Worm (Caenorhabditis elegans): Measurements from ENCODE around the gene F14F3.4.

DNA sequence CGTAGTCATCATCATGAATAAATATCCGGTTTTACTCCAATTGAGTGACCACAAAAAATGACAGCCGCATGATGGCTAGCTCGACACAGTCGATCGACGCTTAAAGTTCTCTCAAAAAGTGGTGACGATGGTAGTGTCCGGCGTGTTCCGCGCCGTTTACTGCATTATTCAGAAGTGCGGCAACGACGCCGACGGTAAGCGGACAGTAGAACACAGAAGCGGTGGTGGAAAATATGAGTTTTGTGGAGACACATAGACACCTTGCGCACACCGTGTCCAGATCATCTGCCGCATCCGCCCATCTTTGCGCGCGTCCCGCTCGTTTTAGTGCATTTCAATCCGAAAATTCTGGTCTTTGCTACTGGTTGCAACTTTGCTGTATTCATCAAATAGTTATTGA is 38.0 kb upstream of the F14F3.4 start, which contains the start of gene F59F5.7:
- no peak for TF ChIP-seq nhr-11 (tag; optimal IDR thresholded peaks at IDR 0.05)
- no peak for TF ChIP-seq unc-39 (tag; optimal IDR thresholded peaks at IDR 0.05)
- no peak for TF ChIP-seq pqm-1 (tag; optimal IDR thresholded peaks at IDR 0.05)
- no peak for TF ChIP-seq fkh-10 (GFP tag; optimal IDR thresholded peaks at IDR 0.05)
- no peak for TF ChIP-seq snpc-4 (tag; optimal IDR thresholded peaks at IDR 0.05)
- TF ChIP-seq skn-1 (tag; optimal IDR thresholded peaks at IDR 0.05), result no peak
- TF ChIP-seq jun-1 (tag; optimal IDR thresholded peaks at IDR 0.05), result no peak
- TF ChIP-seq pha-4 (tag; optimal IDR thresholded peaks at IDR 0.05), result no peak
- TF ChIP-seq ama-1 (optimal IDR thresholded peaks at IDR 0.05), result no peak
- TF ChIP-seq fos-1 (tag; optimal IDR thresholded peaks at IDR 0.05), result no peak

All from whole organism, L3 larva.